Fruit fly (Drosophila melanogaster) Kc167 (cell line): ENCODE results near the gene N.

Experiments used
- Myc ChIP-seq: fragments of >200 bp; optimal IDR thresholded peaks from 2 replicates; lab custom pipeline; 2017; ENCODE audit warnings: missing external identifiers
- Sin3A ChIP-seq: fragments of >200 bp; optimal IDR thresholded peaks from 2 replicates; lab custom pipeline; 2018; ENCODE audit warnings: missing external identifiers
- h ChIP-seq: fragments of >200 bp; optimal IDR thresholded peaks from 3 replicates; lab custom pipeline; 2018; ENCODE audit warnings: missing external identifiers
- insv ChIP-seq: fragments of >200 bp; optimal IDR thresholded peaks from 3 replicates; lab custom pipeline; 2018; ENCODE audit warnings: missing external identifiers
- psq ChIP-seq: fragments of >200 bp; optimal IDR thresholded peaks from 2 replicates; lab custom pipeline; 2017; ENCODE audit warnings: missing external identifiers
- ttk ChIP-seq: sonication (Bioruptor generic); optimal IDR thresholded peaks from 2 replicates; lab custom pipeline; 2017; ENCODE audit warnings: missing external identifiers

N gene

DNA sequence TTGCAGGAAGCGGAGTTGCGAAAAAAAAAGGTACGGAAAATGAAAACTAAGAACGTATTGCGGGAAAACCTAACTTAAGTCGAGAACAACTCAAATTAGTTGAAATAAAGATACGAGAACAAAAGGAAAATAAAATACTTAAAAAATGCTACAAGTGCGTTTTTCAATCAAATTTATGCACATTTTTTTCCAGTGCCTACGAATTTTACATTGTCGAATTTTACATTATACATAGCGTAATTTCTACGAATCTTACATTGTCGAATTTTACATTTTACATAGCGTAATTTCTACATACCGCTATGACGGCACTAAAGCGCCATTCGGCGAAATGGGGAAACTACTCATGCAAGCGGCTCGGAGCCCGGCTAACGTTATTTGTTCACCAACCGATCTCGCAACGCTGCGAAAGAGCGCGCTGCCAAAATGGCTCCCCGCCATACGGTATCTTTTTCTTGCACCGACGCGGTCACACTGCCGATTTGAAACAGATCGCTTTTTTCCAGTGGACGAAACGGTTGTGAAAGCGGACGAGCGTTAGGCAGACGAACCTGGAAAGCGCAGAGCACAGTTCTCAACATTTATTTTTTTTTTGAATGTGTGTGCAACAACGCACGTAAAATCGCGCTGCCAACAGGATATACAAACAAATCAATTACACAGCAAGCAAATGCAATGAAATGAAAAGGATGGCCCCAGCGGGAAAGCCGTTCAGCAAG, at the start of gene N:
TSS of gene N (plus strand) at position 488 of the 719 bp plus-strand sequence.
- TF ChIP-seq h (no peak), insv (lab: Kevin White, UChicago) (no peak), Sin3A (no peak), ttk (lab: Kevin White, UChicago) (no peak), Myc (lab: Kevin White, UChicago) (no peak), psq (no peak)

DNA sequence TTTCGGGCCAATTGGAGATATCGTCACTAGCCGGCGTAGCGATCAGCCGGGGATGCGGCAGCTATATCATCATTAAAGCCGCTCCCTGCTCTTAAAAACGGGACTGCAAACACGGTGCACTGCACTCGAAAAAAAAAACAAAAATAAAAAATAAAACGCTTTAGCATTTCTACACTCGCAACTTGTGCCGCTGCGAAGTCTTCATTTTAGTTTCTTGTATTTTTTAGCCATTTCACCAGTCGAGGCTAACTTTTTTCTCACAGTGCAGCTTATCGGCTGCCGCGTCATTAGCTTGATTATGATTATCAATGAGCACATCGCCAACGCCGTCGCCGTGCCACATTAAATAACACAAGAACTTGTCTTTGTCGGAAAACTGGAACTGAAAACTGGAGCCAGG, 48.8 kb upstream of the N start:
- no peak for TF ChIP-seq h
- TF ChIP-seq Sin3A = no peak
- no peak for TF ChIP-seq Myc (lab: Kevin White, UChicago)
- TF ChIP-seq ttk (lab: Kevin White, UChicago) = no peak
- no peak for TF ChIP-seq insv (lab: Kevin White, UChicago)
- TF ChIP-seq psq = no peak

DNA sequence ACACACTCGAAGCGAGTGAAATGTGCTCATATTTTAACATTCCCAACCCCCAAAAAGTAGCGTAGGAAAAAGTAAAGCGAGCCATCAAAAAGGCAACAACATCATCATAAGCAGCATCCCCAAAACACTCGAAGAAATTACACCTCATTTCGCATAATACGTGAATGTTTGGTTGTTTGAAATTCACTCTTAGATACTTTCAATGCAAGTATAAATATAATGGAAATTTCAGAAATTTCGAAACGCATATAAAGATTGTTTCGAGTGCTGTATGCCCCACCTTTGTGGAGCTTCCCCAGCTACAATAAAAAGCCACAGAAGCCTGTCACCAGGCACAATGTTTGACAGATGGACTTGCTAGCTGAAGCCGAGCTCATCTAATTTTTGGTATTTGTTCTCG, 47.6 kb upstream of the N start:
- TF ChIP-seq Sin3A (no peak), ttk (lab: Kevin White, UChicago) (no peak), h (no peak), Myc (lab: Kevin White, UChicago) (no peak), psq (no peak), insv (lab: Kevin White, UChicago) (no peak)

DNA sequence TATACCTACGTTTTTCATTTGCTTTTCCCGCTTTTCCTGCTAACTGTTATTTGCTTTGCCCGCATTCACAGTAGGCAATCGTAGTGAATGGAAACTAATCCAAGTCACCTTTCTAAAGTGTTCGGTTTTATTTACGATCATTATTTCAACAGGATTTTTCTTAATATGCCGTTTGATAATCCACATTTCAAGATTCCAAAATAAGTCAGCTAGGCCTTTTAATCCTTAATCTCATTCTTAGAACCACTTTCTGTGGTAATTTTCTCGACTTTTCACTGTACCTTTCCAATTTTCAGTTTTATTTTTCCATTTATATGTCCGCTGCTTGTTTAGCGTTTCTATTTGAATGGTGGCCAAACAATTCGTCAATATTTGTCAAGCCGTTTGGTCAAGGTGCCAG, 43.7 kb upstream of the N start:
- TF ChIP-seq h = no peak
- TF ChIP-seq insv (lab: Kevin White, UChicago) = no peak
- TF ChIP-seq Sin3A = no peak
- no peak for TF ChIP-seq ttk (lab: Kevin White, UChicago)
- no peak for TF ChIP-seq Myc (lab: Kevin White, UChicago)

DNA sequence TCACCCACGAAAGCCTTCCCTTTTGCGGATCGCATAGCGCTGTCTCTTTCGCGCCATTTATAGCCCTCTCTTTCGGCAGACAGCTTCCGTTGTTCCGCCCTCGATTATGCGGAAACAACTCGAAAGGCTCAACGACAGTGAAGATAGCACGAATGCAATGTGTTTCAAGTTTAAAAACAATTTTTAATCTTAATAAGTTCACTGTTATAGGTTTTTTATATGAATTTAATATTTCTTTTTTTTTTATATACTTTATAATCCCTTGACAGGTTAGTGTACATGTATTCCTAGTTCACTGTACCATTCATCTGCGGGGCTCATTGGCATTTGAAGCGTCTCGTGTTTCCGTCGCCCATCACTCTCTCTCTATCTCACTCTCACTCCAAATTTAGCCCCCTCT, 38.3 kb upstream of the N start:
- TF ChIP-seq Myc (lab: Kevin White, UChicago) = no peak
- TF ChIP-seq Sin3A = no peak
- TF ChIP-seq h = no peak
- no peak for TF ChIP-seq psq
- no peak for TF ChIP-seq ttk (lab: Kevin White, UChicago)
- TF ChIP-seq insv (lab: Kevin White, UChicago) = no peak

DNA sequence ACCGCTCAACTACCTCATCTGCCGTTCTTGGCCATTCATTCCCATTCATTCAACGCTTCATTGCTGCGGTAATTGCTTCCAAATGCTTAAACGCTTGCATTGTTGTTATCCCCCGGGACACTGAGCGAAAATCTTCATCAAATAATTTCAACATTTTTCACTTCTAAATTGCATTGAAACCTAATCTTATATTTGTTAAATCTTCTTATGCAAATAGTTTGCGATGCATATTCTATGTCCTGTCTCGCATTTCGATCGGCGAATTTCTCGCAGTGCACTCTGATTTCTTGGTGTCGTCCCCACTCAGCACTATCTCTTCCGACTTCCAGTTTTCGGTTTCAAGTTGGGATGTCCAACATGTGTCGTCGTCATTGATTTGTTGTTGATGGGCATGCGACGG, 37.7 kb upstream of the N start:
- no peak for TF ChIP-seq psq
- no peak for TF ChIP-seq ttk (lab: Kevin White, UChicago)
- no peak for TF ChIP-seq insv (lab: Kevin White, UChicago)
- TF ChIP-seq Sin3A = no peak
- no peak for TF ChIP-seq Myc (lab: Kevin White, UChicago)
- TF ChIP-seq h = no peak

DNA sequence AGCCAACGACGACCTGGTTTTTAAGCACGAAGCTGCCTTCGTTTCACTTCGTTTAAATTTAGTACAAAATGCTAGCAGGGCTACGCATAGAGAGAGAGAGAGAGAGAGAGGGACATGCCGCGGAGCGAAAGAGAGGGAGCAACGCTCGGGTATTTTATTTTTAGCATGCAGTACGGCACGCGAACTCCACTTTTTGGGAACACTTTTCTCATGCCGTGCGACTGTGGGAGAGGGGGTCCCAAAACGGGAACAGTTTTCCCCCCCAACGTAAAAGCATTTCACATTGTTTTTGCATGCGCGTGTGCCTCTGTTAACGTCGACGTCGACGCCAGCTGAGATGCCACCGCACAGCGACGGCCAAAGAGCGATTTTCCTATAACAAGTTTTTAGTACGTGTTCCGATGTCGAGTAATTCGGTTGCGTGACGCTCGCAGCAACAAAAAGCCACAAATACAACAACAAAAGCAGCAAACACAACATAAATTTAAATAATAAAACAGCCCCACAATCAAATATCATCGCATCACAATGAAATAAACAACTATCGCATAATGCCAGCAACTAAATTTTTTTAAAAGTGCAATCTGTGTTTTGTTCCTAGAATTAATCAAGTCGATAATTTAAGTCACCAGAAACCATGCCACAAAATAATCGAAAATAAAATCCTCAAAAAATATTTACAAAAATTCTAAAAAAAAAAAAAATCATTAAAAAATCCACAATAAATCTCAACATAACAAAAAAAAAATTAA, 35.3 kb upstream of the N start:
- TF ChIP-seq Myc (lab: Kevin White, UChicago) = no peak
- no peak for TF ChIP-seq h
- no peak for TF ChIP-seq insv (lab: Kevin White, UChicago)
- TF ChIP-seq psq = no peak
- TF ChIP-seq Sin3A = no peak
- no peak for TF ChIP-seq ttk (lab: Kevin White, UChicago)

DNA sequence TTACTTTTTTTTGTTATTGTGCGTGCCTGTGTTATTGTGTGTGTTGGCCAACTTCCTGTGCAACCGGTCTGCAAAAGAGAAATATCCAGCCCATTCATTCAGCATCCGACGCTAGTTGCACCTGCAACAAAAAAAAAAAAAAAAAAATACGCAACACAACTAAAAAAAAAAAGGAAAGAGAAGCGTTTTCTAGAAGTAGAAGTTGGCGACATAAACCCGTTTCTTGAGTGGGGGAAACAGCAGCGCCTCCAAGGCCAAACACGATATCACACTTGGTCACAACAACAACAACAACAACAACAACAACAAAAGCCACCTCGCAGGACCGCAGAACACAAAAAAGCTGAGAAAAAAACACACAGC, 34.8 kb upstream of the N start:
- TF ChIP-seq ttk (lab: Kevin White, UChicago) = no peak
- TF ChIP-seq psq = no peak
- TF ChIP-seq Sin3A = no peak
- no peak for TF ChIP-seq insv (lab: Kevin White, UChicago)
- no peak for TF ChIP-seq Myc (lab: Kevin White, UChicago)
- TF ChIP-seq h = no peak

DNA sequence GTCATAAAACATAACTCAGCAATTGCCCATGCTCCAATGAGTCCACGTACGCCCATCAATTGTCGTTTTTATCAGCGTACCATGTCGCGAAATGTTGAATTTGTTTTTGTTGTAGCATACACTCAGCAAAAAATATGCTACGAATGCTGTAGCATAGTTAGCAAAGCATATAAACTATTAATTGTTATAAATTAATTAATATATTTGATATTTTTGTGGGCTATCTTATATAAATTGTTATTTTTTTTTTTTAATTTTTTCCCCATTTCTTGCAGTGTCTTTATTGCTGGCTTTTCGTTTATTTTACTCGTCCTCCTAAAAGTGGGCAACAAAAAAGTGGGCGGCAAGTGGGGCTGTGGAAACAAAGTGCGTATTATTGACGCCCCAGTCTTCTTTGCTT, 25.8 kb upstream of the N start:
- no peak for TF ChIP-seq ttk (lab: Kevin White, UChicago)
- TF ChIP-seq Sin3A = no peak
- no peak for TF ChIP-seq insv (lab: Kevin White, UChicago)
- no peak for TF ChIP-seq Myc (lab: Kevin White, UChicago)
- TF ChIP-seq psq = no peak
- TF ChIP-seq h = no peak

DNA sequence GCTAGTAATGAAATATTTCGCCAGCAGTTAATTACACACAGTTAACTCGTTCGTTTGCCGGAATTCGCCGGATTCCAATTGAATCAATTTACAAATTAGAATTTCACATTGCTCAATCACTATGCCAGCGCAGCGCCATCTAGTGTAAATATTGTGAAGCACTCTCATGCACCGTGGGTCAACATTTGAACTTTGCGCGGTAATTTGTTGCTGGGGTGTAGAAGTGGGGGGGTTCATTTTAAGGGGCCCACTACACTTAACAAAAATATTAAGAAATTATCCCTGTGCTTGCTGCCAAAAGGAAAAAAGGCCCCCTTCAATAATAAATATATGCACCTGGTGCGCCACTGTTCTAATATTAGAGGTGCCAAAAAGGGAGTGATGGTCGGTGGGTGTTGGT, 11.0 kb upstream of the N start:
- TF ChIP-seq h (no peak), Sin3A (no peak), ttk (lab: Kevin White, UChicago) (no peak), insv (lab: Kevin White, UChicago) (no peak), Myc (lab: Kevin White, UChicago) (no peak), psq (no peak)

DNA sequence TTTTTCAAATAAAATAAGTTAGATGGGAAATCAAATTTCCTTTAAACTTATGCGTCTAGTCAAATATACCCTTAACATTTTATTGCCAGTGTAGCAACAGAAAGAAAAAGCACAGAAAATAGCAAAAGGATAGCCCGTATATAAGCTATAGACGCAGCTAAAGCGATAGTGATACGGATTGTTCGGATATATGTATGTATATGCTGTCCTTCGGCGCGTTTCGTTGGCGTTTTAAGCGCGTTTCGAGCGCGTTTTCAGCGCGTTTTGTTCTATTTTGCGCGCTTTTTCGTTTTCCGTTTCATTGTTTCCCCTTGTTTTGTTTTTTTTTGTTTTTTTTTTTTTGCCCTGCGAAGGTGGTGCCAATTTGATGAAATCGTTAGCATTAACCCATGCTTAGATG, 7.1 kb upstream of the N start:
- TF ChIP-seq h = no peak

DNA sequence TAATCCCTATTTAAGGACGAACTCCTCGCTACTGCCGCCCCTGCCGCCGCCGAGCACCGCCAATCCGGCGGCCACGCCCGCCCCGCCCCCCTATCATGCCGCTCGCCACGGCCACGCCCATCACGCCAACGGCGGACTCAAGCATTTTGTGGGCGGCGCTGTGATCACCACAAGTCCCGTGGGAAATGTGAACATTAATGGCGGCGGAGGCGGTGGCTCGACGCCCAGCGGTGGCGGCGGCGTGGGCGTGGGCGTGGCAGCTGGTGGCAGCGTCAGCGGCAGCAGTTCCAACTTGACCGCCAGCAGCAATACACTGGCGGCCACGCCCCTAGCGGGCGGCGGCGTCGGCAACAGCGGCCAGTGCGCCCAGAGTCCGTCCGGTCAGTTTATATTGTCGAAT, 2.7 kb upstream of the N start:
- no peak for TF ChIP-seq insv (lab: Kevin White, UChicago)
- no peak for TF ChIP-seq Myc (lab: Kevin White, UChicago)
- no peak for TF ChIP-seq psq
- no peak for TF ChIP-seq ttk (lab: Kevin White, UChicago)

DNA sequence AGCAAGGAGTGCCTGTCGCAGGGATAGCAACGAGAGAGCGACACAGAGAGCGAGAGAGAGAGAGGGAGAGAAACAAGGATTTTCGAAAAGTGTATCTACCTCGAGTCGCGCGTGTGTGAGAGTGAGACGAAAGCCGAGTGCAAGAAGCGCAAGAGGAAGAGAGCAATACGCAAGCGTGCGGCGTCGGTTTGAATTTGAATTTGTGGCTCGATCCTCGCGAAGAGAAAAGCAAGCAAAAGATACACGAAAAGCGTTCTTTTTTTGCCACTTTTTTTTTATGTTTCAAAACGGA, 378 bp downstream of the N start:
- TF ChIP-seq psq = no peak
- no peak for TF ChIP-seq Myc (lab: Kevin White, UChicago)
- TF ChIP-seq h = no peak
- TF ChIP-seq insv (lab: Kevin White, UChicago) = no peak
- TF ChIP-seq ttk (lab: Kevin White, UChicago) = no peak
- no peak for TF ChIP-seq Sin3A
